Fruit fly (Drosophila melanogaster): ENCODE data around the gene fbp.

DNA sequence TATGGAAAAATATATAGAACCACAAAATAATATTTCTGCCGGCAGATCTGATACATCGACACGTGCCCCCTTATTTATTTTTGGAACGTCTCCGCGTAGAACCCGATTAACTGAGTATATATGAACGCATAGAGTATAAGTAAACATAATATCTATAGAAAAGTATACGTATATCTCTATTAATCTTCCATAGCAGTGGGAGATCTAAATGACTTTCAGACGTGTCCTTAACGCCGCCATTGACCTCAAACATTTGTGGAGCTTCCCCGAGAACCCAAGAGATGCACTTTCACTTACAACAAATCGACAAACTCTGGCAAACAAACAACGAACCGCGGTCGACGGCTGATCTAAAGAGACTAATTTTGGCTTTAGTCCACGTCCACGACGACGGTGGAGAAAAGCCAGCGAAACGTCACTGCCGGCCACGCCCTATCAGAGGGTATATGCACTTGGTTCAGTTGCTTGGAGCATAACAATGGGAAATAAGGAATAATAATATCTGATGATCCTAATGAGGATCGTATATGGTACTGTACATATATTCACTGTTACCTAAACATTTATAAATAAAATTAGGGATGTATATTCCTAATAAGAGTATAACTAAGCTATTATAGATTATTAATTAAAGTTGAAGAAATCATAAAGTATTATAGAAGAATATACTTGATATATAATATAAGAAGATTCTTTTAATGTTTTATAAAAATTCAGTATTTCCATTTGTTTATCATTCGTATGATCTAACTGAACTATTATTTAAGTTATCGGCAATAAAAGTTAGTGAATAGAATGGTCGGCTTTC, at the start of gene fbp:
- no peak for TF ChIP-seq CG8478 (optimal IDR thresholded peaks at IDR 0.05)
- no peak for TF ChIP-seq CTCF (optimal IDR thresholded peaks at IDR 0.05)
